Fruit fly (Drosophila melanogaster): Measurements from ENCODE around the gene Kul.
A peak's percentile ranks its signal among the peaks of the same experiment; 100 is the strongest.

The Kul gene

DNA sequence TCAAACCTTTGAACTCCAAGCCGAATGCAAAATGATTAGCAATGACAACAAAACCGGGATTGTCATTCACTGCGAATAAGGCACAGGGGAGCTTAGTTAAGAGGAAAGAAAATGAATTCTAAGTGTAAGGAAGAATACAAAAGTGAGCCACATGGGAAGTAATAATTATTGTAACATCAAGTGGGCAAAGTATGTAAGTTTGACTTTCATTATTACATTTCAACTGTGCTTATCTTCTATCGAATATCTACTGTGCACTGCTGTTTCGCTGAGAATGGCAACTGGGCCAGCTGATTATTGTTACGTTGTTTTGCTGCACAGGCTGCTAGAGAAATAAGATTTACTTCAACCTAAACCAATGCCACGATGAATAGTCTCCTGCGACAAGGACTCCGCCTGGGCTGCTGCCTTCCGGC, 11.1 kb downstream of the Kul start, which contains the start of the genes CG7601 and CIA30 (continued):
- TF ChIP-seq Xrp1 (GFP tag; IDR thresholded peaks at IDR 0.05) (peak; percentile 100), pum (GFP tag; optimal IDR thresholded peaks at IDR 0.05) (peak; percentile 99), Poxn (GFP tag; IDR thresholded peaks at IDR 0.05) (peak; percentile 99), CG2712 (tag; optimal IDR thresholded peaks at IDR 0.05) (peak; percentile 98), row (GFP tag; IDR thresholded peaks at IDR 0.05) (peak; percentile 100), jigr1 (GFP tag; IDR thresholded peaks at IDR 0.05) (peak; percentile 100), dan (GFP tag; IDR thresholded peaks at IDR 0.05) (peak; percentile 100), CG13775 (GFP tag; optimal IDR thresholded peaks at IDR 0.05) (peak; percentile 96), Myb (GFP tag; optimal IDR thresholded peaks at IDR 0.05) (peak; percentile 94), CG6175 (GFP tag; IDR thresholded peaks at IDR 0.05) (peak; percentile 100), Taf1 (GFP tag; IDR thresholded peaks at IDR 0.05) (peak; percentile 100), ac (GFP tag; optimal IDR thresholded peaks at IDR 0.05) (peak; percentile 78), CG32767 (GFP tag; IDR thresholded peaks at IDR 0.05) (peak; percentile 99), CG15479 (GFP tag; optimal IDR thresholded peaks at IDR 0.05) (peak; percentile 28), Fer1 (GFP tag; optimal IDR thresholded peaks at IDR 0.05) (peak; percentile 97), ken (GFP tag; IDR thresholded peaks at IDR 0.05) (peak; percentile 100), Ravus (GFP tag; IDR thresholded peaks at IDR 0.05) (peak; percentile 100), slbo (GFP tag; IDR thresholded peaks at IDR 0.05) (peak; percentile 100), jing (GFP tag; optimal IDR thresholded peaks at IDR 0.05) (peak; percentile 91), Adf1 (GFP tag; IDR thresholded peaks at IDR 0.05) (peak; percentile 93), sna (GFP tag; IDR thresholded peaks at IDR 0.05; ENCODE audit: partially characterized antibody) (no peak), ssp (GFP tag; IDR thresholded peaks at IDR 0.05) (peak; percentile 98), lola (GFP tag; optimal IDR thresholded peaks at IDR 0.05) (peak in 1 of 3 experiments; percentile 93), bigmax (GFP tag; optimal IDR thresholded peaks at IDR 0.05) (peak; percentile 70), trh (GFP tag; optimal IDR thresholded peaks at IDR 0.05) (peak; percentile 97), CG13894 (tag; optimal IDR thresholded peaks at IDR 0.05) (peak; percentile 98), CG34422 (GFP tag; IDR thresholded peaks at IDR 0.05) (peak; percentile 100), CG12104 (GFP tag; optimal IDR thresholded peaks at IDR 0.05) (peak; percentile 98), CG6765 (GFP tag; optimal IDR thresholded peaks at IDR 0.05) (peak; percentile 95), bbx (GFP tag; IDR thresholded peaks at IDR 0.05; ENCODE audit: partially characterized antibody) (no peak), cg (GFP tag; optimal IDR thresholded peaks at IDR 0.05) (no peak), Mrtf (GFP tag; IDR thresholded peaks at IDR 0.05) (peak; percentile 100), ci (GFP tag; IDR thresholded peaks at IDR 0.05) (peak; percentile 100), sima (GFP tag; optimal IDR thresholded peaks at IDR 0.05) (peak; percentile 97), p53 (GFP tag; optimal IDR thresholded peaks at IDR 0.05) (peak; percentile 95), Sin3A (optimal IDR thresholded peaks at IDR 0.05) (peak; percentile 6), tap (tag; optimal IDR thresholded peaks at IDR 0.05) (peak; percentile 97), H15 (GFP tag; IDR thresholded peaks at IDR 0.05) (peak; percentile 100), pita (GFP tag; optimal IDR thresholded peaks at IDR 0.05) (no peak), CG16863 (GFP tag; optimal IDR thresholded peaks at IDR 0.05) (peak; percentile 98), ato (GFP tag; IDR thresholded peaks at IDR 0.05; ENCODE audit: partially characterized antibody) (peak; percentile 63; the same call in 1 of the 2 replicates), inv (GFP tag; IDR thresholded peaks at IDR 0.05; ENCODE audit: partially characterized antibody) (no peak), TFAM (GFP tag; optimal IDR thresholded peaks at IDR 0.05) (peak; percentile 84), CG13287 (GFP tag; IDR thresholded peaks at IDR 0.05; ENCODE audit: partially characterized antibody) (peak; percentile 65), dmrt99B (tag; optimal IDR thresholded peaks at IDR 0.05) (peak; percentile 97), Eip74EF (GFP tag; optimal IDR thresholded peaks at IDR 0.05) (peak in 1 of 2 experiments; percentile 93), nau (GFP tag; optimal IDR thresholded peaks at IDR 0.05) (no peak), tll (GFP tag; optimal IDR thresholded peaks at IDR 0.05) (peak; percentile 7 to 41), CG12219 (GFP tag; optimal IDR thresholded peaks at IDR 0.05) (peak; percentile 94), gcm (GFP tag; optimal IDR thresholded peaks at IDR 0.05) (no peak), gro (GFP tag; optimal IDR thresholded peaks at IDR 0.05) (peak; percentile 99)

All from whole organism, embryonic.